Worm (Caenorhabditis elegans): ENCODE measurements around the gene K05G3.1.

Gene K05G3.1

ce11 chrX:16543887-16544286 is 42.8 kb downstream of the K05G3.1 start:
- no peak for TF ChIP-seq flt-1 (GFP tag; IDR thresholded peaks at IDR 0.05)
- no peak for TF ChIP-seq tra-4 (tag; optimal IDR thresholded peaks at IDR 0.05)
- TF ChIP-seq pes-1 (GFP tag; IDR thresholded peaks at IDR 0.05), result no peak
- TF ChIP-seq hmg-4 (GFP tag; optimal IDR thresholded peaks at IDR 0.05), result no peak
- TF ChIP-seq hmbx-1 (tag; optimal IDR thresholded peaks at IDR 0.05), result no peak
- TF ChIP-seq tbx-37 (GFP tag; conservative IDR thresholded peaks at IDR 0.05), result no peak
- TF ChIP-seq aly-1 (tag; optimal IDR thresholded peaks at IDR 0.05), result no peak
- no peak for TF ChIP-seq scrt-1 (GFP tag; IDR thresholded peaks at IDR 0.05)
- no peak for TF ChIP-seq ceh-36 (tag; optimal IDR thresholded peaks at IDR 0.05)
- TF ChIP-seq F13C5.2 (tag; optimal IDR thresholded peaks at IDR 0.05), result no peak
- no peak for TF ChIP-seq sea-1 (GFP tag; conservative IDR thresholded peaks at IDR 0.05)
- no peak for TF ChIP-seq ceh-13 (GFP tag; optimal IDR thresholded peaks at IDR 0.05)
- no peak for TF ChIP-seq tbx-11 (GFP tag; IDR thresholded peaks at IDR 0.05)
- no peak for TF ChIP-seq ets-7 (tag; optimal IDR thresholded peaks at IDR 0.05)
- TF ChIP-seq hnd-1 (tag; optimal IDR thresholded peaks at IDR 0.05), result no peak
- TF ChIP-seq ama-1 (optimal IDR thresholded peaks at IDR 0.05), result no peak
- no peak for TF ChIP-seq B0310.2 (tag; optimal IDR thresholded peaks at IDR 0.05)

DNA sequence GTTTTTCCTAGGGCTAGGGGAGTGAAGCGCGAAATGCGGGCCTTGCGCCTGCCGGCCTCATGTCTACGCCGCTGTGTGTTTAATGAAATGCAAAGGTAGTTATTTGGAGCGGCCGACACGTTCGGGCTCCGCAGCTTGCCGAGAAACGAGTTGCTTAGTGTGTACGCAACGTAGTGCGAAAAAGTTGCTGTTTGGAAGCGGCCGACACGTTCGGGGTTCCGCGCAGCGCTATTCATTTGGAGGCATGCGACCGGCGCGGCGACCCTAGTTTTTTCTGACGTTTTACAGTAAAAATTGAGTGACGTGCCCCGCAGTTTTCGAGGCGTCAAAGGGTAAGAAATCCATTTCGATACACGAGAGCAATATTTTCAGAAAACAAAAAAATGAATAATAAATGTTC is 44.5 kb downstream of the K05G3.1 start:
- no peak for TF ChIP-seq aly-1 (tag; optimal IDR thresholded peaks at IDR 0.05)
- TF ChIP-seq sea-1 (GFP tag; conservative IDR thresholded peaks at IDR 0.05), result no peak
- TF ChIP-seq tbx-37 (GFP tag; conservative IDR thresholded peaks at IDR 0.05), result no peak
- TF ChIP-seq ets-7 (tag; optimal IDR thresholded peaks at IDR 0.05), result no peak
- TF ChIP-seq hnd-1 (tag; optimal IDR thresholded peaks at IDR 0.05), result no peak
- TF ChIP-seq ama-1 (optimal IDR thresholded peaks at IDR 0.05), result no peak
- TF ChIP-seq pes-1 (GFP tag; IDR thresholded peaks at IDR 0.05), result no peak
- no peak for TF ChIP-seq ceh-36 (tag; optimal IDR thresholded peaks at IDR 0.05)
- TF ChIP-seq tbx-11 (GFP tag; IDR thresholded peaks at IDR 0.05), result no peak
- no peak for TF ChIP-seq flt-1 (GFP tag; IDR thresholded peaks at IDR 0.05)
- TF ChIP-seq hmbx-1 (tag; optimal IDR thresholded peaks at IDR 0.05), result no peak

- TF ChIP-seq ets-7 (tag; optimal IDR thresholded peaks at IDR 0.05) (no peak), hnd-1 (tag; optimal IDR thresholded peaks at IDR 0.05) (no peak), B0310.2 (tag; optimal IDR thresholded peaks at IDR 0.05) (no peak), scrt-1 (GFP tag; IDR thresholded peaks at IDR 0.05) (no peak), hmg-4 (GFP tag; optimal IDR thresholded peaks at IDR 0.05) (no peak), ama-1 (optimal IDR thresholded peaks at IDR 0.05) (no peak), F13C5.2 (tag; optimal IDR thresholded peaks at IDR 0.05) (no peak), tra-4 (tag; optimal IDR thresholded peaks at IDR 0.05) (no peak), flt-1 (GFP tag; IDR thresholded peaks at IDR 0.05) (no peak), aly-1 (tag; optimal IDR thresholded peaks at IDR 0.05) (no peak), tbx-11 (GFP tag; IDR thresholded peaks at IDR 0.05) (no peak), hmbx-1 (tag; optimal IDR thresholded peaks at IDR 0.05) (no peak), tbx-37 (GFP tag; conservative IDR thresholded peaks at IDR 0.05) (no peak), ceh-36 (tag; optimal IDR thresholded peaks at IDR 0.05) (no peak), sea-1 (GFP tag; conservative IDR thresholded peaks at IDR 0.05) (no peak), pes-1 (GFP tag; IDR thresholded peaks at IDR 0.05) (no peak), ceh-13 (GFP tag; optimal IDR thresholded peaks at IDR 0.05) (no peak)
These were observed 45.0 kb downstream of the K05G3.1 start for ce11 chrX:16546135-16546534.

DNA sequence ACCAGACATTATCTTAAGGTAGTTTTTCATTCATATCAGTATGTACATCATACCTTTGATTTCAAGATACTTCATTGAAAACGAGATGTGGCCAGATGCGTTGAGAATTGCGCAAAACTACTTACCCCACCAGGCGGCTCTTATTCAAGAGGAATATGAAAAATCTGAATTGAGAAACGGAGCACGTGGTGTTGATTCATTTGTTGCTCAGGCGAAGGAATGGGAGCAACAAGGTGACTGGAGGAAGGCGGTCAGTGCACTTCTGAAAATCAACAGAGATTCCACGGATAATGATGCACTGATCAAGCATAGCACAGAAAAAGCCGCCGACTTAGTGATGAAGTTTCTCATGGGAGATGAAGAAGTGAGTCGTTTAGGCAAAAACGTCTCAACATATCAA is 47.2 kb downstream of the K05G3.1 start:
- no peak for TF ChIP-seq tbx-37 (GFP tag; conservative IDR thresholded peaks at IDR 0.05)
- TF ChIP-seq ceh-13 (GFP tag; optimal IDR thresholded peaks at IDR 0.05), result no peak
- no peak for TF ChIP-seq B0310.2 (tag; optimal IDR thresholded peaks at IDR 0.05)
- no peak for TF ChIP-seq hnd-1 (tag; optimal IDR thresholded peaks at IDR 0.05)
- TF ChIP-seq hmg-4 (GFP tag; optimal IDR thresholded peaks at IDR 0.05), result no peak
- no peak for TF ChIP-seq tbx-11 (GFP tag; IDR thresholded peaks at IDR 0.05)
- TF ChIP-seq scrt-1 (GFP tag; IDR thresholded peaks at IDR 0.05), result no peak
- no peak for TF ChIP-seq sea-1 (GFP tag; conservative IDR thresholded peaks at IDR 0.05)
- TF ChIP-seq flt-1 (GFP tag; IDR thresholded peaks at IDR 0.05), result no peak
- no peak for TF ChIP-seq ama-1 (optimal IDR thresholded peaks at IDR 0.05)
- no peak for TF ChIP-seq ceh-36 (tag; optimal IDR thresholded peaks at IDR 0.05)
- no peak for TF ChIP-seq tra-4 (tag; optimal IDR thresholded peaks at IDR 0.05)
- no peak for TF ChIP-seq pes-1 (GFP tag; IDR thresholded peaks at IDR 0.05)
- TF ChIP-seq hmbx-1 (tag; optimal IDR thresholded peaks at IDR 0.05), result no peak
- no peak for TF ChIP-seq aly-1 (tag; optimal IDR thresholded peaks at IDR 0.05)
- TF ChIP-seq ets-7 (tag; optimal IDR thresholded peaks at IDR 0.05), result no peak
- no peak for TF ChIP-seq F13C5.2 (tag; optimal IDR thresholded peaks at IDR 0.05)

DNA sequence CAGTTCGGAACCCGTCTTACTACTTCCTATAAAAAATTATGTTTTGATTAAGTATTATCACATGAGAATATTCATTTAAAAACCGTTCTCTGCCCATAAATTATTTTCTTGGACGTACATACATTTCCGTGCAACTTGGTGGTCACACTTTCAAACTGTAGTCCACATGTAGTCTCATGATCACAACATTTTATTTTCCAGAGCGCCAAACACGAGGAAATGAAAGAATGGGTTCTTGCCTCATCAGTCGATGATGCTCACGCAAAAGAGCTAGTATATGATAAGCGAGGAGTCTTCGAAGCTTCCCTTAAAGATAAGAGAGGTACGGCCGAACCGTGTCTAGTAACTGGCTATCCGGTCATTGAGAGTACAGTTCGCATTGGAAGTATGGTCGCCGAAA is 49.4 kb downstream of the K05G3.1 start:
- TF ChIP-seq B0310.2 (tag; optimal IDR thresholded peaks at IDR 0.05) (no peak), aly-1 (tag; optimal IDR thresholded peaks at IDR 0.05) (no peak), flt-1 (GFP tag; IDR thresholded peaks at IDR 0.05) (no peak), pes-1 (GFP tag; IDR thresholded peaks at IDR 0.05) (no peak), ets-7 (tag; optimal IDR thresholded peaks at IDR 0.05) (no peak), scrt-1 (GFP tag; IDR thresholded peaks at IDR 0.05) (no peak), sea-1 (GFP tag; conservative IDR thresholded peaks at IDR 0.05) (no peak), ceh-13 (GFP tag; optimal IDR thresholded peaks at IDR 0.05) (no peak), tbx-37 (GFP tag; conservative IDR thresholded peaks at IDR 0.05) (no peak), tbx-11 (GFP tag; IDR thresholded peaks at IDR 0.05) (no peak), hmg-4 (GFP tag; optimal IDR thresholded peaks at IDR 0.05) (no peak), ceh-36 (tag; optimal IDR thresholded peaks at IDR 0.05) (no peak), F13C5.2 (tag; optimal IDR thresholded peaks at IDR 0.05) (no peak), tra-4 (tag; optimal IDR thresholded peaks at IDR 0.05) (no peak), ama-1 (optimal IDR thresholded peaks at IDR 0.05) (no peak), hmbx-1 (tag; optimal IDR thresholded peaks at IDR 0.05) (no peak), hnd-1 (tag; optimal IDR thresholded peaks at IDR 0.05) (no peak)

DNA sequence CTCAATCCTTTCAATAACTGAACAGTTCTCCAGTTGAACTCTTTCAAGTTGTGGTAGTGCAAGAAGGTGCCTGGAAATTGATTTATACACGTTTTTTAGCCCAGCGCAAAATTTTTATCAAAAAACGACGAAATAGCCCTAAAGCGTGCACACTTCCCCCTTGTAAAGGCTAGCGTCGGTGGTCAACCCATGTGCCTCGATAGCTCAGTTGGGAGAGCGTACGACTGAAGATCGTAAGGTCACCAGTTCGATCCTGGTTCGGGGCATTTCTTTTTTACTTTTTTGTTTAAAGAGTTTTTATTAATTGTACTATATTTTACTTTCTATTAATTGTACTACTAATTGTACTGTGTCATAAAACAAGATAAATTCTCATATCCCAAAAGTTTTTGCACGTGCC is 50.2 kb downstream of the K05G3.1 start:
- no peak for TF ChIP-seq tra-4 (tag; optimal IDR thresholded peaks at IDR 0.05)
- TF ChIP-seq ama-1 (optimal IDR thresholded peaks at IDR 0.05), result no peak
- peak; percentile 61 for TF ChIP-seq flt-1 (GFP tag; IDR thresholded peaks at IDR 0.05)
- 0 out of 2 replicates have a peak, but pooled peaks have one; percentile 14 for TF ChIP-seq tbx-11 (GFP tag; IDR thresholded peaks at IDR 0.05)
- TF ChIP-seq pes-1 (GFP tag; IDR thresholded peaks at IDR 0.05), result no peak; the same call in none of the 2 replicates
- no peak for TF ChIP-seq ets-7 (tag; optimal IDR thresholded peaks at IDR 0.05)
- TF ChIP-seq aly-1 (tag; optimal IDR thresholded peaks at IDR 0.05), result no peak
- peak; percentile 77 for TF ChIP-seq scrt-1 (GFP tag; IDR thresholded peaks at IDR 0.05)
- peak; percentile 30; the same call in 1 of the 2 replicates for TF ChIP-seq tbx-37 (GFP tag; conservative IDR thresholded peaks at IDR 0.05)
- TF ChIP-seq ceh-36 (tag; optimal IDR thresholded peaks at IDR 0.05), result peak; percentile 24
- no peak for TF ChIP-seq F13C5.2 (tag; optimal IDR thresholded peaks at IDR 0.05)
- TF ChIP-seq sea-1 (GFP tag; conservative IDR thresholded peaks at IDR 0.05), result 0 out of 2 replicates have a peak, but pooled peaks have one; percentile 65
- TF ChIP-seq B0310.2 (tag; optimal IDR thresholded peaks at IDR 0.05), result no peak
- TF ChIP-seq hmbx-1 (tag; optimal IDR thresholded peaks at IDR 0.05), result peak; percentile 5
- TF ChIP-seq hnd-1 (tag; optimal IDR thresholded peaks at IDR 0.05), result no peak
- peak; percentile 26 for TF ChIP-seq hmg-4 (GFP tag; optimal IDR thresholded peaks at IDR 0.05)
- TF ChIP-seq ceh-13 (GFP tag; optimal IDR thresholded peaks at IDR 0.05), result no peak

Measured in whole organism, early embryonic.